Worm (Caenorhabditis elegans): ENCODE measurements around the gene F29A7.4.

Gene F29A7.4

DNA sequence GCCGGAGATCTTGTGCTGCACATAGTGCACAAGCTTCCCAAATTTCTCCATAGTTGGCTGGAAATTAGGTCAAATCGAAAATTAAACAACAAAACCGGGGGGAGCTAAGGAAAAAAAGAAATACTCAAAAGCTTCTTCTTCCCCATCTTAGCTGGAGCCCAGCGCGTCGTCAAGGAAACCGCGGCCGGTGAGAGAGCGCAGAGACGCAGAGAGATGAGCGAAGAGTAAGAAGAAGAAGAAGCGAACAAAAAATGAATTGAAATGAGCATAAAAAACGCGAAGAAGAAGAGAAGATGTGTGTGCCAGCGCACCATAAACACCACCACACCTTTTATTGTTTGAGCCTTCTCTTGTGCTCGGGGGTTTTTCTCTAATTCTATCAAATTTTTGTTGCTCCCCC, 14.6 kb upstream of the F29A7.4 start, which contains the start of gene wdr-31:
Gene wdr-31, minus strand, starts transcription at position 101 of the 400 bp plus-strand sequence.
- TF ChIP-seq W03F9.2 (tag; optimal IDR thresholded peaks at IDR 0.05) (no peak), dao-5 (tag; optimal IDR thresholded peaks at IDR 0.05) (no peak), him-1 (tag; optimal IDR thresholded peaks at IDR 0.05) (no peak)

DNA sequence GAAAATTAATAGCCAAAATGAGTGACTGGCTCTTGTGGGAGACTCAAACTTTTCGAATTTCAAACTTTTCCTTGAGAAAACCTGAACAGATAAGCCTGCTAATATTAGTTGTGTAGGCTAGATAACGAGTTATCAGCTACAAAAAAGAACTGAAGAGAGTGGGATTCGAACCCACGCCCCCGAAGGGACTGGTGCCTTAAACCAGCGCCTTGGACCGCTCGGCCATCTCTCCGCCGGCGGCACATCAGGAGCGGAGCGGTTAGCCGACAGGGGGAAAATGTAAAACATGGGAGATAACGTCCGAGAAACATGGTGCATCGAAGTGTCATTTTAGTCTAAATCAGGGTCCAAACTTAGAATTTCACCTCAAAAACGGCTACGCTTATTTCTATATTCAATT, 14.2 kb upstream of the F29A7.4 start:
- TF ChIP-seq him-1 (tag; optimal IDR thresholded peaks at IDR 0.05) (no peak), dao-5 (tag; optimal IDR thresholded peaks at IDR 0.05) (no peak), W03F9.2 (tag; optimal IDR thresholded peaks at IDR 0.05) (no peak)

DNA sequence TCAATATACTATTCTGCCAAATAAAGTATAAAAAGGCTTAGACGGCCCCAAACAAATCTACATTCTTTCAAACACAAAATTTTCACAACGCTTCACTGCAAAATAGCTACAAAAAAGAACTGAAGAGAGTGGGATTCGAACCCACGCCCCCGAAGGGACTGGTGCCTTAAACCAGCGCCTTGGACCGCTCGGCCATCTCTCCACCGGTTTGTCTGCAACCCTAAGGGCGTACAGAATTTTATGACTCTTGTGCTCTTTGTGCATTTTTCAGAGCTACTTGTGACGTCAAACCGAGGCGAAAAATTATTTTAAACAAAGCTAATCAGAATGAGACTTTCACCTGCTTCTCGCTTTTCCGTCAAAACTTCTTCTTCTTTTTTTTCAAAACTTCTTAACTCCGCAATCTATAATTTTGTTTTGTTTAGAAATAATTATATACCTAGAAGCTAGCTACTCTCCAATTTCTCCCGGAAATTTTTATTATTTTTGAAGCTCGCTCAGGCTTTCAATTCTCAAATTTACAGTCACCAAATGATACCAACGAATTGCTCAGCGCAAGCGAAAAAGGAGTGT, 13.6 kb upstream of the F29A7.4 start, which contains the start of gene T05A8.8:
Gene T05A8.8, plus strand, starts transcription at position 523 of the 573 bp plus-strand sequence.
- no peak for TF ChIP-seq dao-5 (tag; optimal IDR thresholded peaks at IDR 0.05)
- no peak for TF ChIP-seq him-1 (tag; optimal IDR thresholded peaks at IDR 0.05)
- TF ChIP-seq W03F9.2 (tag; optimal IDR thresholded peaks at IDR 0.05): no peak

DNA sequence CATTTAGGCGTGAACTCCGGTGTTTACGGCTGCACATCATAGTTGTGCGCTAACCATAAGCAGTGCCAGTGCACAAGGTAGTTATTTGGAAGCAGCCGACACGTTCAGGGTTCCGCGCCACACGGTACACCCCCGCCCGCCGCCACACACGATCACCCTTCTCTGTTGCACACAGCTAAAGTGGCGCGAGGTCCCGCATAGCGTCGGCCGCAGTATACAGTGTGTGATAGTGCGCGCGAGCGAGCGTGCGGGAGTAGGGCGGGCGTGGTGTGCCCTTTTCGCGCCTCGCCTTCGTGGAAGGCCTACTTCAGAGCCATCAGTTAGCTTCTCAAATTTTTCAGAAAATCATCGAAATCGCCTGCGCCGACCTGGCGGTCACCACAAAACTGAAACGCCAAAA, 12.9 kb upstream of the F29A7.4 start:
- TF ChIP-seq him-1 (tag; optimal IDR thresholded peaks at IDR 0.05): no peak
- TF ChIP-seq dao-5 (tag; optimal IDR thresholded peaks at IDR 0.05): no peak
- no peak for TF ChIP-seq W03F9.2 (tag; optimal IDR thresholded peaks at IDR 0.05)

DNA sequence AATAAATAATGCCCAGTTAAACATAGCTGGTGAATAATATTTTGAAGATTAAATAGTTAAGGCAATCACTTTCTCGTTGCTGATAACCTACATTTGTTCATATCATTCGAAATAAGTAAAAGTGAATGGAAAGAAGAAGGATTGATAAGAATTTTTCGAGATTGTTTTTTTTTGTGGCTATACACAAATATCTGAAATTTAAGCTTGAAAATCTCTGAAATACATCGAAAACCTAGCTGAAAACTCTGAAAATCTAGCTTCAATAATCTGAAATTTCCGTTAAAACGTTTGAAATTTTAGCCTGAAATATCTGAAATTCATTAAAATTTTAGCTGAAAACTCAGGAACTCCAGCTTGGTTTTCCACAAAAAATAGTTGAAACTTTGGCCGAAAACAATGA, 10.2 kb upstream of the F29A7.4 start, which contains the start of gene T05A8.6:
Gene T05A8.6, minus strand, starts transcription at position 101 of the 400 bp plus-strand sequence.
- TF ChIP-seq W03F9.2 (tag; optimal IDR thresholded peaks at IDR 0.05) (no peak), him-1 (tag; optimal IDR thresholded peaks at IDR 0.05) (no peak), dao-5 (tag; optimal IDR thresholded peaks at IDR 0.05) (no peak)

DNA sequence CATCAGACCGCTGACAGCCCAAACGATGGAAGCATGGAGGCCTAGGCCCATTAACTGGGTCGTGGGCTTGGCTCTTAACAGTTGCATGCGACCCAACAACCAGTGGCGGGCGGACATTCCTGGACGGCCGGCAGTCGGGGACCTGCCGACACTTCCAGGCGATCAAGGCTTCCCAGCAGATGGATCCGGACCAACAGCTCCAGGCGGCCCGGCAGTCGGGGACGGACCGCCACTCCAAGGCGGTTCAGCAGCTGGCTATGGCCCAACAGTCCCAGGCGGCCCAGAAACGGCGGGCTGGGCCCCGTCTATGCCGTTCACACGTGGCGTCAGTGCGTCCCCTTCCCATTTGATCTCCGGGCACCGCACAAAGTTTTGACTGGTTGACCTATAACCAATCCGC, 8.4 kb upstream of the F29A7.4 start:
- TF ChIP-seq dao-5 (tag; optimal IDR thresholded peaks at IDR 0.05): no peak
- no peak for TF ChIP-seq W03F9.2 (tag; optimal IDR thresholded peaks at IDR 0.05)
- TF ChIP-seq him-1 (tag; optimal IDR thresholded peaks at IDR 0.05): no peak

DNA sequence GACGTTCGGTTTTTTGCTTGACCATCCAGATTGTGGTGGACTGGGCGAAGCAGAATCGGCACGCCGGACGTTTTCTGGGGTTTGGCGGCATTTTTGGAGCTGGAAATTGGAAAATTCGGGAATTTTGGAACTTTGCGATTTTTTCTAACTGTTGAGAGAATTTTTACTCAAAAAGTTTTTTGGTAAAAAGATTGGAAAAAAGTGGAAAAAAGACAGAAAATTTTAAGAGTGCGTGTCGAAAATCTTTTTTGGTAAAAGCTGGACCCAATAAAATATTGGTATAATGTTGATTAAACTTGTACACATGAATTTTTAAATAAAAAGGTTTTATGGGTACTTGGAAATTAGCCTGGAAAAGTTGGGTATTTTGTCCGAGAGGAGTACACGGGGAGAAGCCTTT, 7.5 kb upstream of the F29A7.4 start, which contains the start of gene T05A8.7:
Gene T05A8.7, minus strand, starts transcription at position 101 of the 400 bp plus-strand sequence.
- no peak for TF ChIP-seq dao-5 (tag; optimal IDR thresholded peaks at IDR 0.05)
- no peak for TF ChIP-seq W03F9.2 (tag; optimal IDR thresholded peaks at IDR 0.05)
- TF ChIP-seq him-1 (tag; optimal IDR thresholded peaks at IDR 0.05): no peak

DNA sequence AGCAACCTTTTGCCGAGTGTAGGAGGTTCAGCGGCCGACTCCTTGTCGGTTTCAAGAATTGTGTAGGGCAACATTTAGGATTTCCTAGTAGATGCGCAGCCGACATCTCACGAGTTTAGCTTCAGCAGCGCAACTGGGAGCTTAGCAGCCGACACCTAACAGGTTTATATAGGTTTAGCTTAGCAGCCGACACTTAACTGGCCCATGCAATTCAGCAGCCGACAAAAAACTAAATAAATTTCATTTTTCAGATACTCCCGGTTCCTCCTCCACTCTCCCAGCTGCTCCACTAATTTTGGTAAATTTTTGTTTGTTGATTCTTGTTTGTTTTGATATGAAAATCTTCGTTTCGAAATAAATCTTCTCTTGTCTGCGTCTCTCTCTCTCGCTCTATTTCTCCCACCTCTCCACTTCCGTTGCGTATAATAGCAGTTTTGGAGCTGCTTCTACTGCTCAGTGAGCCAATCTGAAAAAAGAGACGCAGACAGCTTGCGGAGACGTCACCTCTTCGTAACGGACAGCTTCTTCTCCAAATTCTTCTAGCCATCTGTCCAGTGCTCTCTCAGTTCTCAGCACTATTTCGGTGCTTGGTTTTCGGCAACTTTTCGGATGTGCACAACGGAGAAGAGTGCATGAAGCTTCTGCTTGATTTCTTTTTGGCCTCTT, 1.7 kb upstream of the F29A7.4 start:
- TF ChIP-seq dao-5 (tag; optimal IDR thresholded peaks at IDR 0.05): no peak
- TF ChIP-seq him-1 (tag; optimal IDR thresholded peaks at IDR 0.05): peak; percentile 18

DNA sequence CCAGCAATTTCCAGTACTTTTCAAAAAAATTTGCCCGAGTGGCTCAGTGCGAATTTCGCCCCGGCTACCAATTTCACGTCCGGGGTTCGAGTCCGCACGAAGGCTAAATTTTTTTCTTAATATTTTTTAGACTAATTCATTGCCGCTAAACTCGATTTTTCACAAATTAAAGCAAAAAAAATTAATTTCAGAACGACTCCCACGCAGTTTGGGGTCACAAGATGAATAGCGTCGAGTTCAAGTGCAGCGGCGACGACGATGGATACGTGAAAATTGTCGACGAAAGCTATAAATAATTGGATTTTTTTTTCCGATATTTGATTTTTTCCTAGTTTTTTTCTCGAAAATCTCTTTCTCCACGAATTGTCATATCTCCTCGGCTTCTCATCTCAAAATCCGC, 1.5 kb downstream of the F29A7.4 start:
- TF ChIP-seq dao-5 (tag; optimal IDR thresholded peaks at IDR 0.05) (no peak), him-1 (tag; optimal IDR thresholded peaks at IDR 0.05) (no peak), W03F9.2 (tag; optimal IDR thresholded peaks at IDR 0.05) (no peak)

DNA sequence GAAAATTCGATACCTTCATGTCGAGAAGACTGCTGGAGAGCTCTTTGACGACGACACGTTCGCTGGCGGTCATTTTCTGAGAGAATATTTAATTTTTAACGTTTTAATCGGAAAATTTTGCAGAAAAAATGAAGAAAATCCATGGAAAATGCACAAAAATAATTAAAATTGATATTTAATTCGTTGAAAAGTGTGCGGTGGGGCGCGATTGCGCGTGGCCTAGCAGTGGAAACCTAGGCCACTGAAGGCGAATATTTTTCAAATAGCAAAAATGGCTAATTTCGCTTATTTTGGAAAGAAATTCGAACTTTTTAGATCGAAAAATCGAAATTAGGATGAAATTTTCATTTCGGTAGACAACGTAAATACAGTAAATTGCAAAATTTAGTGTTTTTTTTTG, 2.7 kb downstream of the F29A7.4 start, which contains the start of gene F29A7.6:
Gene F29A7.6, minus strand, starts transcription at position 76 of the 400 bp plus-strand sequence.
- no peak for TF ChIP-seq him-1 (tag; optimal IDR thresholded peaks at IDR 0.05)
- peak; percentile 76 for TF ChIP-seq W03F9.2 (tag; optimal IDR thresholded peaks at IDR 0.05)

DNA sequence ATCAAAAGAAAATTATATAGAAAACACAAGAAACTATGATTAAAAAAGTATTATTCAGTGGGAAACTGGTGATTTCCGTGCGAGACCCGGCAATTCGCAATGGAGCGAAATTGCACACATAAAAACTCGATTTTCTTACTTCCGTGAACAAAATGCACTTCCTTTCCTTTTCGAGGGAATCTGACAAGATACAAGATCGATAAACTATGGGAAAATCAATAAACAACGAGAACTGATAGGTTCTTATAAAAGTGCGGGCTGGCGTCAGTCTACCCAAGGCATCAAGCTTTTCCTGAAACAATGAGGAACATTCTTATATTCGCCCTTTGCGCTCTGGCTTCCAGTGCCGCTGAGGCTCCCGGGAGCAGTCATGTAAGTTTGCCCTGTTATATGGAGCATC, 3.2 kb downstream of the F29A7.4 start, which contains the start of gene F29A7.3:
Gene F29A7.3, plus strand, starts transcription at position 301 of the 400 bp plus-strand sequence.
- TF ChIP-seq him-1 (tag; optimal IDR thresholded peaks at IDR 0.05) (no peak), dao-5 (tag; optimal IDR thresholded peaks at IDR 0.05) (no peak), W03F9.2 (tag; optimal IDR thresholded peaks at IDR 0.05) (no peak)

DNA sequence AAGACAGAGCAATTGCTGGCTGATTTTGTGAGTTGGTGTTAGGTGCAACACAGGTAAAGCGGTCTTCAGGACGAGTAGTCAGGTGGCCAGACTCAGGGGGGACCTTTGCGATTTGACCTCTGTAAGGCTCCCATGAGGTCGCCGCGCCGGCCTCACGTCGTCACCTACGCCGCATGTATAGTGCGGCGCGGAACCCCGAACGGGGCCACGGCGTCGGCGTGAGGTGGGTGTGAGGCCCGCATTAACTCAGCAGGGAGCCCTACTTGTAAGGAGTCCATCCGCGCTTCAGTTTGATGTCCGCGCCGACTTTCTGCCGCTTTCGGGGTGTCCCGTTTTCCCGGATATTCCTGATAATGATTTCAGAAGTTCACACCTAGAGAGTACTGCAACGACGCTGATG, 4.8 kb downstream of the F29A7.4 start:
- no peak for TF ChIP-seq dao-5 (tag; optimal IDR thresholded peaks at IDR 0.05)
- no peak for TF ChIP-seq W03F9.2 (tag; optimal IDR thresholded peaks at IDR 0.05)
- no peak for TF ChIP-seq him-1 (tag; optimal IDR thresholded peaks at IDR 0.05)

DNA sequence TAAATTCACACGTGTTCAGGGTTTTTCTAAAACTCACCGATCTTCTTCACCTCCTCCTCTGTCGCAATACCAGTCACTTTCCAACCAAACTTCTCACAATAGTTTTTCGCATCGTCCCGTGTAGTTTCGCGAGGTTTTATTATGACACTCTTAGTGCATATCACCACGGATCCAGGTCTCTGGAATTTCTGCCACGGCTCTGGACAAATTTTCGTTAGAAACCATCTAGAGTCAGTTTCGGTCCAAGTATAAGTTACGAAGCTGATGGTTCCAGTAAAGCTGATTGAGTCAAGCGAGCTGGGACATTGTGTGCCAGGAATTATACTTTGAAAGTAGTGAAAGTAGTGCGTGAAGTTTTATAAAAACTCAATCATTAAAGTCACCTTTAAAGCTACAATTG, 6.6 kb downstream of the F29A7.4 start:
- TF ChIP-seq W03F9.2 (tag; optimal IDR thresholded peaks at IDR 0.05) (no peak), dao-5 (tag; optimal IDR thresholded peaks at IDR 0.05) (no peak), him-1 (tag; optimal IDR thresholded peaks at IDR 0.05) (no peak)

DNA sequence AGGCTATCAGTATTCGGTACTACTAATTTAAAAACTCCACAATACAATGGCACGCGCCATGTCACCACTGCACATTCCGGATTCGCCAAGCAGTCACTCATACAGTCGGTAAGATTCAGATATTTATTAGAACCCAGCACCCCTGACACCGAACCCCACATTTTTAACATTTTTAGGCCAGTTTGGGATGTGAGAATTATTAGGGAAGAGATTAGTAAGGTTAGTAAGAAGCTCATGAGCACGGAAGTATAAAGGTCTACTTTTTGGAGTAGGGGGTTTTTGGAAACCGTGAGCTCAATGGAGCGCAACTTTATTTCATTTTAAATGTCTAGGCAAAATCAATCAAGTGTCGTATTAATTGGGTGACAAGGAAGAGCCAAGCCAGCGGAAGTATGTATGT, 8.2 kb downstream of the F29A7.4 start, which contains the start of gene F29A7.8:
Gene F29A7.8, minus strand, starts transcription at position 101 of the 400 bp plus-strand sequence.
- TF ChIP-seq dao-5 (tag; optimal IDR thresholded peaks at IDR 0.05) (no peak), W03F9.2 (tag; optimal IDR thresholded peaks at IDR 0.05) (no peak), him-1 (tag; optimal IDR thresholded peaks at IDR 0.05) (no peak)

Data from whole organism, L4/young adult.